Worm (Caenorhabditis elegans): ENCODE results near the gene Y55F3BL.4.

ce11 chrIV:842095-842494 is 37.2 kb downstream of the Y55F3BL.4 start, which contains the start of gene Y55F3BR.6:
- TF ChIP-seq hlh-17 (GFP tag; optimal IDR thresholded peaks at IDR 0.05; ENCODE audit: borderline replicate concordance) (no peak), lin-39 (tag; optimal IDR thresholded peaks at IDR 0.05) (no peak), rnt-1 (tag; optimal IDR thresholded peaks at IDR 0.05) (no peak), aly-2 (tag; optimal IDR thresholded peaks at IDR 0.05) (no peak), lsy-2 (tag; optimal IDR thresholded peaks at IDR 0.05) (no peak), blmp-1 (tag; optimal IDR thresholded peaks at IDR 0.05) (no peak)
